Fruit fly (Drosophila melanogaster): Measurements from ENCODE around the gene CG17776.

DNA sequence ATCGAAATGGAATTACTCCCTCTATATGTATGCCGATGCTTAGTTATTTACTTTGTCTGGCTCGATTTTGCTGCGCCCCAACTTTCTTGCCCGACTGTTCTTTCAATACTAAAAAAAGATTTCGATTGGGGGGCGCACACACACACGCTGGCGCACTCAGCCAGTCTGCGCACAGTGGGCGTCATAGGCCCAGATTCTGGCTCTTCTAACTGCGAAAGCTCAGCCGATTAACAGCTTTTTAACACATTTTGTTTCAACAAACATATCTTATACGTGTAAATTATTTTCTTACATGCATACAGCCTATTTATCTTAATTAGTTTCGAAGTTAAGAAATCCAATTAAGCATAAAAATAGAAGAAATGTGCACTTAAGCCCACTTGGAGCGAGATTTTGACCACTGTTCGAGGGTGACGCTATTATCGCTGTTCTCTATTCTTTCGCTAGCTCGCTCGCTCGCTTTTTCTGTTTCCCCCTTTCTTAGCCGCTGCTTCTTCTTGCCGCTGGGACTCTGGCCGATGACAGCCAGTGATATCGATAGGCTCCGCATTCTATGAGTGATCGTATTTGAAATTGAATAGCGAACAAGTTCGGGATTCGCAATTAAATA, 37.8 kb downstream of the CG17776 start, which contains the start of gene Vinc:
- TF ChIP-seq insv (optimal IDR thresholded peaks at IDR 0.05), result no peak
- TF ChIP-seq ttk (optimal IDR thresholded peaks at IDR 0.05), result no peak
- TF ChIP-seq h (optimal IDR thresholded peaks at IDR 0.05), result no peak

All from Kc167 (cell line).